In the genomic region with DNA sequence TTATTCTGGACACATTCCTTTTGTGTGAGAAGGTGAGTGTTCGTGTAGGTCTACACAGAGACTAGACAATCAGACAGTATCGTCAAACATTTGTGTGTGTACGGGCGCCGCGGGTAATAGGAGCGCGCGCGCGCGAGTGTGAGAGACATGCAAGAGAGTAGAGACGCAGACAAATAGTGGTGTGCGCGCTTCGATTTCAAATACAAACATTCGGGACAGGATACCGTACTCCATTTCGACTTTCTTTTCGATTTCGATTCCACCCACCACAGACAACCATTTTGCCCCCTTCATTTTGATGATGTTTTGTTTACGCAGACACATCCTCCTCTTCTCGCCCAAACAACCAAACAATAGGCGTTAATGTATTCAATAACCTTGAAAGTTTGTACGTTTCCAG, we compare ENCODE assay signal across 4 worm cellular contexts.
TF ChIP-seq lines count a peak whose summit lies in the region.

No protein-coding gene starts in this region.

TF ChIP-seq in whole organism, L2 larva, 48 proteins besides CTCF, POLR2A, EP300 and RAD21 (continued from another document):
- TF ChIP-seq crh-2 (tag; optimal IDR thresholded peaks at IDR 0.05; lab: Kevin White, UChicago) (peak; percentile 35), alr-1 (tag; optimal IDR thresholded peaks at IDR 0.05; lab: Kevin White, UChicago) (no peak), blmp-1 (tag; optimal IDR thresholded peaks at IDR 0.05; lab: Kevin White, UChicago; ENCODE audit: insufficient read depth) (peak; percentile 92), R02D3.7 (tag; optimal IDR thresholded peaks at IDR 0.05; lab: Kevin White, UChicago) (no peak), sem-4 (tag; optimal IDR thresholded peaks at IDR 0.05; lab: Kevin White, UChicago) (peak; percentile 86), dmd-4 (tag; optimal IDR thresholded peaks at IDR 0.05; lab: Kevin White, UChicago) (no peak), ceh-82 (tag; optimal IDR thresholded peaks at IDR 0.05; lab: Kevin White, UChicago) (no peak), mbf-1 (tag; optimal IDR thresholded peaks at IDR 0.05; lab: Kevin White, UChicago) (no peak), Y55F3AM.14 (GFP tag; optimal IDR thresholded peaks at IDR 0.05; lab: Kevin White, UChicago) (peak; percentile 6), nhr-237 (tag; optimal IDR thresholded peaks at IDR 0.05; lab: Kevin White, UChicago) (no peak), nhr-23 (tag; optimal IDR thresholded peaks at IDR 0.05; lab: Kevin White, UChicago) (no peak), nhr-129 (tag; optimal IDR thresholded peaks at IDR 0.05; lab: Kevin White, UChicago) (peak; percentile 85), aly-2 (tag; optimal IDR thresholded peaks at IDR 0.05; lab: Kevin White, UChicago) (no peak), elt-3 (tag; optimal IDR thresholded peaks at IDR 0.05; lab: Kevin White, UChicago) (no peak), nhr-10 (tag; optimal IDR thresholded peaks at IDR 0.05; lab: Kevin White, UChicago) (no peak), zag-1 (tag; optimal IDR thresholded peaks at IDR 0.05; lab: Kevin White, UChicago) (no peak), lin-39 (tag; optimal IDR thresholded peaks at IDR 0.05; lab: Kevin White, UChicago) (no peak), nhr-77 (tag; optimal IDR thresholded peaks at IDR 0.05; lab: Kevin White, UChicago) (no peak), mdl-1 (tag; optimal IDR thresholded peaks at IDR 0.05; lab: Kevin White, UChicago) (peak; percentile 67 to 70), ztf-4 (tag; optimal IDR thresholded peaks at IDR 0.05; lab: Kevin White, UChicago) (peak; percentile 11), ceh-16 (tag; optimal IDR thresholded peaks at IDR 0.05; lab: Kevin White, UChicago) (peak; percentile 91), unc-55 (GFP tag; optimal IDR thresholded peaks at IDR 0.05; lab: Kevin White, UChicago) (no peak), sma-9 (GFP tag; optimal IDR thresholded peaks at IDR 0.05; lab: Kevin White, UChicago) (peak; percentile 91), sma-9 (tag; optimal IDR thresholded peaks at IDR 0.05; lab: Kevin White, UChicago) (no peak), snpc-4 (tag; optimal IDR thresholded peaks at IDR 0.05; lab: Kevin White, UChicago) (no peak), nhr-11 (tag; optimal IDR thresholded peaks at IDR 0.05; lab: Kevin White, UChicago) (no peak)

TF ChIP-seq in whole organism, L4 larva, 104 proteins besides CTCF, POLR2A, EP300 and RAD21 (continued from another document and continues in another):
- TF ChIP-seq jun-1 (tag; optimal IDR thresholded peaks at IDR 0.05; lab: Kevin White, UChicago) = peak; percentile 28
- TF ChIP-seq ctbp-1 (GFP tag; IDR thresholded peaks at IDR 0.05; lab: Robert Waterston, UW) = peak; percentile 71; the same call in 1 of the 2 replicates
- TF ChIP-seq dpl-1 (GFP tag; optimal IDR thresholded peaks at IDR 0.05; lab: Kevin White, UChicago) = peak; percentile 47
- TF ChIP-seq set-16 (GFP tag; IDR thresholded peaks at IDR 0.05; lab: Robert Waterston, UW) = no peak; the same call in 1 of the 2 replicates
- peak; percentile 40 for TF ChIP-seq nhr-6 (tag; optimal IDR thresholded peaks at IDR 0.05; lab: Kevin White, UChicago)
- peak in 1 of 2 experiments; percentile 66 for TF ChIP-seq lsy-2 (tag; optimal IDR thresholded peaks at IDR 0.05; lab: Kevin White, UChicago)
- TF ChIP-seq dmd-6 (GFP tag; IDR thresholded peaks at IDR 0.05; lab: Robert Waterston, UW) = peak; percentile 83
- TF ChIP-seq daf-8 (GFP tag; IDR thresholded peaks at IDR 0.05; lab: Robert Waterston, UW) = no peak
- no peak for TF ChIP-seq saeg-2 (GFP tag; IDR thresholded peaks at IDR 0.05; lab: Robert Waterston, UW)
- TF ChIP-seq nhr-25 (tag; optimal IDR thresholded peaks at IDR 0.05; lab: Kevin White, UChicago; ENCODE audit: borderline replicate concordance, insufficient read depth) = peak; percentile 89
- TF ChIP-seq mdl-1 (tag; optimal IDR thresholded peaks at IDR 0.05; lab: Kevin White, UChicago) = peak; percentile 38 to 80
- TF ChIP-seq lin-38 (GFP tag; IDR thresholded peaks at IDR 0.05; lab: Robert Waterston, UW) = peak; percentile 64
- TF ChIP-seq Y75B8A.6 (GFP tag; IDR thresholded peaks at IDR 0.05; lab: Robert Waterston, UW) = 0 out of 2 replicates have a peak, but pooled peaks have one; percentile 21
- no peak for TF ChIP-seq ceh-20 (GFP tag; IDR thresholded peaks at IDR 0.05; lab: Robert Waterston, UW)
- peak; percentile 79 for TF ChIP-seq hlh-30 (tag; optimal IDR thresholded peaks at IDR 0.05; lab: Kevin White, UChicago; ENCODE audit: insufficient read depth)
- peak; percentile 80 for TF ChIP-seq egl-43 (GFP tag; IDR thresholded peaks at IDR 0.05; lab: Robert Waterston, UW)
- TF ChIP-seq lin-1 (GFP tag; IDR thresholded peaks at IDR 0.05; lab: Robert Waterston, UW) = peak; percentile 49; the same call in 1 of the 2 replicates
- peak; percentile 95 for TF ChIP-seq hlh-11 (tag; optimal IDR thresholded peaks at IDR 0.05; lab: Kevin White, UChicago)
- TF ChIP-seq ztf-7 (tag; optimal IDR thresholded peaks at IDR 0.05; lab: Kevin White, UChicago) = peak; percentile 25
- no peak for TF ChIP-seq unc-39 (tag; optimal IDR thresholded peaks at IDR 0.05; lab: Kevin White, UChicago)
- peak in 1 of 2 experiments; percentile 55 for TF ChIP-seq hif-1 (tag; optimal IDR thresholded peaks at IDR 0.05; lab: Kevin White, UChicago)
- no peak for TF ChIP-seq lim-7 (GFP tag; IDR thresholded peaks at IDR 0.05; lab: Robert Waterston, UW)
- no peak for TF ChIP-seq snpc-4 (tag; optimal IDR thresholded peaks at IDR 0.05; lab: Kevin White, UChicago)
- peak; percentile 51 for TF ChIP-seq rbr-2 (tag; optimal IDR thresholded peaks at IDR 0.05; lab: Kevin White, UChicago)
- TF ChIP-seq lin-13 (GFP tag; optimal IDR thresholded peaks at IDR 0.05; lab: Kevin White, UChicago) = peak; percentile 25
- TF ChIP-seq daf-16 (GFP tag; optimal IDR thresholded peaks at IDR 0.05; lab: Kevin White, UChicago) = no peak
- TF ChIP-seq daf-16 (tag; optimal IDR thresholded peaks at IDR 0.05; lab: Kevin White, UChicago) = peak; percentile 53
- peak; percentile 85 for TF ChIP-seq T26A8.4 (GFP tag; IDR thresholded peaks at IDR 0.05; lab: Robert Waterston, UW)
- no peak for TF ChIP-seq attf-4 (tag; optimal IDR thresholded peaks at IDR 0.05; lab: Kevin White, UChicago)
- TF ChIP-seq pqm-1 (tag; optimal IDR thresholded peaks at IDR 0.05; lab: Kevin White, UChicago) = peak; percentile 62
- peak; percentile 39 for TF ChIP-seq T20F7.1 (GFP tag; optimal IDR thresholded peaks at IDR 0.05; lab: Kevin White, UChicago)
- no peak for TF ChIP-seq lin-29 (GFP tag; IDR thresholded peaks at IDR 0.05; lab: Robert Waterston, UW)
- 0 out of 2 replicates have a peak, but pooled peaks have one; percentile 38 for TF ChIP-seq vab-7 (GFP tag; IDR thresholded peaks at IDR 0.05; lab: Robert Waterston, UW)
- peak; percentile 12 for TF ChIP-seq nhr-77 (tag; optimal IDR thresholded peaks at IDR 0.05; lab: Kevin White, UChicago)

TF ChIP-seq in whole organism, late embryonic, 69 proteins besides CTCF, POLR2A, EP300 and RAD21 (continued from another document):
- peak; percentile 82 for TF ChIP-seq ceh-34 (tag; optimal IDR thresholded peaks at IDR 0.05; lab: Kevin White, UChicago)
- no peak for TF ChIP-seq ahr-1 (tag; optimal IDR thresholded peaks at IDR 0.05; lab: Kevin White, UChicago)
- no peak for TF ChIP-seq ceh-9 (tag; optimal IDR thresholded peaks at IDR 0.05; lab: Kevin White, UChicago)
- TF ChIP-seq dmd-4 (tag; optimal IDR thresholded peaks at IDR 0.05; lab: Kevin White, UChicago; ENCODE audit: borderline replicate concordance) = no peak
- no peak for TF ChIP-seq nhr-232 (tag; optimal IDR thresholded peaks at IDR 0.05; lab: Kevin White, UChicago)
- no peak for TF ChIP-seq syd-9 (tag; optimal IDR thresholded peaks at IDR 0.05; lab: Kevin White, UChicago)
- TF ChIP-seq ceh-22 (tag; optimal IDR thresholded peaks at IDR 0.05; lab: Kevin White, UChicago) = no peak
- peak; percentile 25 for TF ChIP-seq ztf-16 (tag; optimal IDR thresholded peaks at IDR 0.05; lab: Kevin White, UChicago)
- TF ChIP-seq hlh-30 (tag; optimal IDR thresholded peaks at IDR 0.05; lab: Kevin White, UChicago; ENCODE audit: insufficient read depth) = peak; percentile 3
- TF ChIP-seq C08G9.2 (tag; optimal IDR thresholded peaks at IDR 0.05; lab: Kevin White, UChicago) = no peak
- TF ChIP-seq pag-3 (tag; optimal IDR thresholded peaks at IDR 0.05; lab: Kevin White, UChicago; ENCODE audit: borderline replicate concordance) = no peak
- TF ChIP-seq sdc-2 (tag; optimal IDR thresholded peaks at IDR 0.05; lab: Kevin White, UChicago) = no peak
- TF ChIP-seq rnt-1 (tag; optimal IDR thresholded peaks at IDR 0.05; lab: Kevin White, UChicago) = no peak

TF ChIP-seq in whole organism, mixed stage, embryonic, 35 proteins besides CTCF, POLR2A, EP300 and RAD21 (continued from another document):
- TF ChIP-seq unc-120 (tag; optimal IDR thresholded peaks at IDR 0.05; lab: Kevin White, UChicago; ENCODE audit: poor library complexity, severe bottlenecking) = no peak
- TF ChIP-seq cnd-1 (tag; optimal IDR thresholded peaks at IDR 0.05; lab: Kevin White, UChicago) = no peak
- no peak for TF ChIP-seq ceh-39 (tag; optimal IDR thresholded peaks at IDR 0.05; lab: Kevin White, UChicago)
- TF ChIP-seq lin-13 (tag; optimal IDR thresholded peaks at IDR 0.05; lab: Kevin White, UChicago) = peak; percentile 11
- no peak for TF ChIP-seq zip-8 (tag; optimal IDR thresholded peaks at IDR 0.05; lab: Kevin White, UChicago)
- TF ChIP-seq flh-1 (GFP tag; optimal IDR thresholded peaks at IDR 0.05; lab: Kevin White, UChicago) = peak; percentile 19
- peak; percentile 7 for TF ChIP-seq sptf-1 (tag; optimal IDR thresholded peaks at IDR 0.05; lab: Kevin White, UChicago)
TF ChIP-seq in whole organism, mixed stage, embryonic: peak in this region for 10.
